Fruit fly (Drosophila melanogaster) whole organism, pupa: ENCODE data around the gene CG1607.

Source experiments
- CG13204 ChIP-seq: fragments of 200-800 bp; sonication (Bioruptor generic); optimal IDR thresholded peaks from 2 replicates; lab custom pipeline; 2018; ENCODE audit warnings: missing biosample characterization, mild to moderate bottlenecking, missing genetic modification characterization, moderate library complexity
- CG8301 ChIP-seq: fragments of 200-800 bp; sonication (Bioruptor generic); optimal IDR thresholded peaks from 2 replicates; lab custom pipeline; 2018; ENCODE audit warnings: missing biosample characterization, mild to moderate bottlenecking, missing genetic modification characterization
- CG9948 ChIP-seq: fragments of 200-800 bp; sonication (Bioruptor generic); optimal IDR thresholded peaks from 2 replicates; lab custom pipeline; 2018; ENCODE audit warnings: missing biosample characterization, mild to moderate bottlenecking, missing genetic modification characterization, moderate library complexity
- Snoo ChIP-seq: fragments of 200-800 bp; sonication (Bioruptor generic); optimal IDR thresholded peaks from 3 replicates; lab custom pipeline; 2017; ENCODE audit warnings: missing biosample characterization, mild to moderate bottlenecking, missing genetic modification characterization, inconsistent platforms

The CG1607 gene

DNA sequence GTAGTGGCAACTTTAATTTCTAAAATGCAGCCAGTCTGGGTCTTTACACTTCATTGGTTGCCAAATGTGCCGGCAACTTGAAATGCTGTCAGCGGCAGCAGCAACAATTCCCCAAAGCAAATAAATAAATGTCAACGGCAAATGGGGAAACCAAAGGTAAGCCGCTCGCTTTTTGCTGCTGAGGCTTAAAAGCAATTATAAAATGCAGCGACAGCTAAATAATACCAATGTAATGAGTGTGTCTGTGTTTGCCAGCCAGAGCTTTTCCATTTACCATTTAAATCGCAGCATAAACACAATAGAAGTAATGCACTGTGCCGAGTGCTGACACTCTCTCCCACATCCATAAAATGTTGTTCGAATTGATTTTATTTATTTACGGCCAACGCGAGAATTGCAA, 58.7 kb downstream of the CG1607 start:
- TF ChIP-seq CG13204 (GFP tag; lab: Kevin White, UChicago) (no peak), CG9948 (tag; lab: Kevin White, UChicago) (no peak), Snoo (tag; lab: Kevin White, UChicago) (no peak), CG8301 (tag; lab: Kevin White, UChicago) (no peak)
- TF ChIP-seq, all 21 proteins: peak for 0
